Fruit fly (Drosophila melanogaster): ENCODE data around the gene CG12795.
A peak's percentile ranks its signal among the peaks of the same experiment; 100 is the strongest.

CG12795 gene

DNA sequence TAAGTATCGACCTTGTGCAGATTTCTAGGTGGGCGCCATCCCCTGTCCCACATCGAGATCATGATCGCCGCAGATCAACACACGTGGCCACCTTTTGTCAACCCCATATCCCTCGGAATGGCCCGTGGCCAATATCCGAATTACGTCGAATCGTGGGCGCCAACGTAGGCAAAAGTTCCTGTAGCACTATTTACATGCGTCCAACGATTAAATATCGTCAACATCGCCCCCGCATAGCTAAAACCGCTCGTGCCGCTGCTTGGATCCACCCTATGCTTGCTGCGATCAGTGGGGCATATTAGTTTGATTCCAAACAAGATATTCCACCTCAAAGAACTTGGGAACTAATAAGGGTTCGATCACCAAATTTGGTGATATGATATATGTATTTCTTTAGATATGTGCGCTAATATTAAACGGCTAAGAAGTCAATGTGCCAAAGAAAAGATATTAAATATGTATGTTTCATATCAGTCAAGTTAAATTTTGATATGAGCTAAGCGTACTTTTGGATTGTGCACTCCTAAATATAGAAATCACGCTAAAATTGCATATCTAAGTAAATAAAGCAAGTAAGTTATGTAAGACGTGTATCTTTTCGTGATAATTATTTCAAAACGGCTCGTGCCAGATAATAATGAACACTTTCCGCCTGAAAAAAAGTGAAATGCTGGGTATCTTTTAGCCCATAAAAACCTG lies 24.9 kb downstream of the CG12795 start (continued):
- TF ChIP-seq Oli (tag; optimal IDR thresholded peaks at IDR 0.05) (peak; percentile 50), otp (GFP tag; IDR thresholded peaks at IDR 0.05) (no peak), Atf-2 (GFP tag; optimal IDR thresholded peaks at IDR 0.05) (peak; percentile 28), lola (GFP tag; optimal IDR thresholded peaks at IDR 0.05) (peak in 1 of 3 experiments; percentile 1), CG14965 (GFP tag; optimal IDR thresholded peaks at IDR 0.05; ENCODE audit: borderline replicate concordance) (no peak), Dp (GFP tag; optimal IDR thresholded peaks at IDR 0.05) (no peak), MBD-R2 (GFP tag; IDR thresholded peaks at IDR 0.05) (no peak), lmd (GFP tag; IDR thresholded peaks at IDR 0.05) (peak; percentile 34; the same call in 1 of the 2 replicates), CG4707 (GFP tag; optimal IDR thresholded peaks at IDR 0.05) (no peak), run (tag; optimal IDR thresholded peaks at IDR 0.05) (no peak), Med (GFP tag) (peak; percentile 72), NC2α (GFP tag; optimal IDR thresholded peaks at IDR 0.05) (peak; percentile 7), wek (GFP tag; optimal IDR thresholded peaks at IDR 0.05) (no peak), grn (GFP tag; optimal IDR thresholded peaks at IDR 0.05) (no peak), bsh (GFP tag; optimal IDR thresholded peaks at IDR 0.05) (peak; percentile 13 to 28), CG2120 (GFP tag; optimal IDR thresholded peaks at IDR 0.05) (peak; percentile 83), Hmx (GFP tag; optimal IDR thresholded peaks at IDR 0.05) (peak; percentile 23), CG4282 (GFP tag; optimal IDR thresholded peaks at IDR 0.05) (no peak), D19A (tag; optimal IDR thresholded peaks at IDR 0.05) (peak; percentile 6), oc (tag; optimal IDR thresholded peaks at IDR 0.05) (no peak), CG14667 (GFP tag; IDR thresholded peaks at IDR 0.05) (no peak), hth (optimal IDR thresholded peaks at IDR 0.05) (no peak), Dll (GFP tag; IDR thresholded peaks at IDR 0.05; ENCODE audit: partially characterized antibody) (no peak), ash1 (GFP tag; optimal IDR thresholded peaks at IDR 0.05) (no peak), lilli (GFP tag; optimal IDR thresholded peaks at IDR 0.05) (peak; percentile 55), CG4424 (GFP tag; optimal IDR thresholded peaks at IDR 0.05) (peak; percentile 33), Rfx (GFP tag; IDR thresholded peaks at IDR 0.05) (peak; percentile 40; the same call in 1 of the 2 replicates), Sox100B (GFP tag; optimal IDR thresholded peaks at IDR 0.05) (peak; percentile 48), CG12391 (tag; optimal IDR thresholded peaks at IDR 0.05) (peak; percentile 21), nau (GFP tag; optimal IDR thresholded peaks at IDR 0.05) (no peak), HmgD (GFP tag; optimal IDR thresholded peaks at IDR 0.05) (no peak), fd96Cb (tag; optimal IDR thresholded peaks at IDR 0.05) (peak; percentile 19), CG8089 (GFP tag; optimal IDR thresholded peaks at IDR 0.05) (no peak), CG18476 (GFP tag; optimal IDR thresholded peaks at IDR 0.05) (no peak), tin (GFP tag; optimal IDR thresholded peaks at IDR 0.05) (peak; percentile 33), ken (GFP tag; IDR thresholded peaks at IDR 0.05) (peak; percentile 6; the same call in 1 of the 3 replicates), CG3995 (GFP tag; optimal IDR thresholded peaks at IDR 0.05) (no peak), CG9215 (GFP tag; IDR thresholded peaks at IDR 0.05) (peak; percentile 27; the same call in 1 of the 2 replicates), sr (GFP tag; IDR thresholded peaks at IDR 0.05) (peak; percentile 95), B-H2 (GFP tag; optimal IDR thresholded peaks at IDR 0.05) (peak; percentile 53), chif (GFP tag; optimal IDR thresholded peaks at IDR 0.05) (peak; percentile 3 to 44), wdn (GFP tag; IDR thresholded peaks at IDR 0.05) (no peak), CG10959 (GFP tag; IDR thresholded peaks at IDR 0.05) (no peak), CG3281 (GFP tag; optimal IDR thresholded peaks at IDR 0.05) (peak; percentile 41), CG18764 (GFP tag; optimal IDR thresholded peaks at IDR 0.05) (no peak), H2.0 (GFP tag; IDR thresholded peaks at IDR 0.05) (peak; percentile 14; the same call in 1 of the 2 replicates), YL-1 (GFP tag; optimal IDR thresholded peaks at IDR 0.05) (no peak), CG2202 (tag; optimal IDR thresholded peaks at IDR 0.05) (no peak), Camta (GFP tag; optimal IDR thresholded peaks at IDR 0.05) (no peak), CG13775 (GFP tag; optimal IDR thresholded peaks at IDR 0.05) (peak; percentile 58)
